Worm (Caenorhabditis elegans): ENCODE data around the gene W04D12.1.

DNA sequence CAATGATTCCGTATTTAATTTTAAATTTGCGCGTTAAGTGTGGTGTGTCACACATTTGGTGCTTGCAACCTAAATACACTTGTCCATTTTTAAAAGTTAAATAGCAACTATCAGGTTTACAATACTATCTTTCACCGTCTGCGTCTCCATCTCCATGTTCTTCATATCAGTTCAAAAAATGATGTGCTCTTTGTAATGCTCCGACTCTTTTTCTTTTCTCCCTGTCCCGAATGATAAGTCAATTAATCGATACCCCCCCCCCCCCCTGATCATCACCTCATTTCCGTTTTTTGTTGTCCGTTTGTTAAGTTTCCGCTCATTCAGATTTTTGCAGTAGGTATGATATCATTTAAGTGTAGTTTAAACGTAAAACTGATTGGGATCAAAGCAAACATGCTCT lies 22.6 kb upstream of the W04D12.1 start:
- TF ChIP-seq him-1 (tag; optimal IDR thresholded peaks at IDR 0.05) (no peak), W03F9.2 (tag; optimal IDR thresholded peaks at IDR 0.05) (no peak), dao-5 (tag; optimal IDR thresholded peaks at IDR 0.05) (no peak)

Measured in whole organism, L4/young adult.